Worm (Caenorhabditis elegans) whole organism, L2 larva: ENCODE results near the gene ugt-39.

Experiments
- C34F6.9 ChIP-seq: fragments of 150-350 bp; optimal IDR thresholded peaks from 2 replicates; lab custom pipeline; 2014; ENCODE audit warnings: missing biosample characterization, missing genetic modification characterization
- F13H6.1 ChIP-seq: sonication (generic microtip); optimal IDR thresholded peaks from 2 replicates; lab custom pipeline; 2016; ENCODE audit warnings: missing genetic modification characterization, missing compliant biosample characterization
- R02D3.7 ChIP-seq: fragments of 150-350 bp; optimal IDR thresholded peaks from 2 replicates; lab custom pipeline; 2014; ENCODE audit warnings: missing biosample characterization, missing genetic modification characterization
- Y55F3AM.14 ChIP-seq: fragments of 200-800 bp; sonication (Bioruptor generic); optimal IDR thresholded peaks from 2 replicates; lab custom pipeline; 2018; ENCODE audit warnings: mild to moderate bottlenecking, missing genetic modification characterization, missing compliant biosample characterization
- ZK546.5 ChIP-seq: sonication (generic microtip); optimal IDR thresholded peaks from 2 replicates; lab custom pipeline; 2017; ENCODE audit warnings: missing biosample characterization, missing genetic modification characterization
- alr-1 ChIP-seq: fragments of 150-350 bp; optimal IDR thresholded peaks from 2 replicates; lab custom pipeline; 2014; ENCODE audit warnings: missing biosample characterization, missing genetic modification characterization
- aly-2 ChIP-seq: fragments of 150-350 bp; optimal IDR thresholded peaks from 2 replicates; lab custom pipeline; 2014; ENCODE audit warnings: missing biosample characterization, missing genetic modification characterization
- ama-1 ChIP-seq: fragments of 150-350 bp; optimal IDR thresholded peaks from 2 replicates; lab custom pipeline; 2018; ENCODE audit warnings: inconsistent platforms
- blmp-1 ChIP-seq: sonication (generic microtip); optimal IDR thresholded peaks from 2 replicates; lab custom pipeline; 2017; ENCODE audit warnings: missing genetic modification characterization, mild to moderate bottlenecking, missing compliant biosample characterization, antibody characterized with exemption, moderate library complexity; ENCODE audit not compliant: insufficient read depth
- ceh-16 ChIP-seq: fragments of 150-350 bp; optimal IDR thresholded peaks from 2 replicates; lab custom pipeline; 2014; ENCODE audit warnings: missing biosample characterization, missing genetic modification characterization
- ceh-82 ChIP-seq: fragments of 150-350 bp; optimal IDR thresholded peaks from 2 replicates; lab custom pipeline; 2014; ENCODE audit warnings: missing biosample characterization, missing genetic modification characterization
- crh-2 ChIP-seq: sonication (generic microtip); optimal IDR thresholded peaks from 2 replicates; lab custom pipeline; 2017; ENCODE audit warnings: missing biosample characterization, missing genetic modification characterization
- egl-27 ChIP-seq: sonication (generic microtip); optimal IDR thresholded peaks from 3 replicates; lab custom pipeline; 2017; ENCODE audit warnings: missing biosample characterization, missing genetic modification reagents, missing genetic modification characterization
- elt-1 ChIP-seq: fragments of 150-350 bp; optimal IDR thresholded peaks from 2 replicates; lab custom pipeline; 2014; ENCODE audit warnings: missing biosample characterization, missing genetic modification characterization
- fos-1 ChIP-seq: fragments of 150-350 bp; optimal IDR thresholded peaks from 2 replicates; lab custom pipeline; 2014; ENCODE audit warnings: missing biosample characterization, missing genetic modification characterization
- gmeb-1 ChIP-seq: fragments of 150-350 bp; optimal IDR thresholded peaks from 2 replicates; lab custom pipeline; 2014; ENCODE audit warnings: missing biosample characterization, missing genetic modification characterization
- lin-11 ChIP-seq: fragments of 150-350 bp; sonication (generic microtip); optimal IDR thresholded peaks from 2 replicates; lab custom pipeline; 2014; ENCODE audit warnings: missing biosample characterization, missing genetic modification characterization, inconsistent platforms, mixed read lengths
- lin-13 ChIP-seq: fragments of 150-350 bp; optimal IDR thresholded peaks from 2 replicates; lab custom pipeline; 2014; ENCODE audit warnings: missing biosample characterization, missing genetic modification reagents, missing genetic modification characterization
- lin-39 ChIP-seq: fragments of 150-350 bp; optimal IDR thresholded peaks from 2 replicates; lab custom pipeline; 2014; ENCODE audit warnings: missing biosample characterization, missing genetic modification reagents, missing genetic modification characterization
- lsy-2 ChIP-seq, 2 experiments: fragments of 150-350 bp in 1 of 2; sonication (generic microtip) in 1 of 2; optimal IDR thresholded peaks; 2 replicates each; lab custom pipeline; 2014 to 2017; ENCODE audit warnings: missing biosample characterization in 2 of 2, missing genetic modification characterization in 2 of 2
- mab-5 ChIP-seq: fragments of 150-350 bp; optimal IDR thresholded peaks from 2 replicates; lab custom pipeline; 2014; ENCODE audit warnings: missing biosample characterization, missing genetic modification characterization
- mdl-1 ChIP-seq, 2 experiments: fragments of 150-350 bp in 1 of 2; sonication (generic microtip) in 1 of 2; optimal IDR thresholded peaks; 2 replicates each; lab custom pipeline; 2017; ENCODE audit warnings: missing biosample characterization in 2 of 2, missing genetic modification characterization in 2 of 2
- nhr-10 ChIP-seq: sonication (generic microtip); optimal IDR thresholded peaks from 2 replicates; lab custom pipeline; 2017; ENCODE audit warnings: missing biosample characterization, missing genetic modification characterization
- nhr-11 ChIP-seq: fragments of 150-350 bp; optimal IDR thresholded peaks from 2 replicates; lab custom pipeline; 2014; ENCODE audit warnings: missing biosample characterization, missing genetic modification characterization
- nhr-12 ChIP-seq: fragments of 150-350 bp; optimal IDR thresholded peaks from 2 replicates; lab custom pipeline; 2014; ENCODE audit warnings: missing biosample characterization, missing genetic modification characterization
- nhr-129 ChIP-seq: fragments of 150-350 bp; optimal IDR thresholded peaks from 2 replicates; lab custom pipeline; 2014; ENCODE audit warnings: missing biosample characterization, missing genetic modification characterization
- nhr-21 ChIP-seq: fragments of 150-350 bp; optimal IDR thresholded peaks from 2 replicates; lab custom pipeline; 2014; ENCODE audit warnings: missing biosample characterization, missing genetic modification characterization
- nhr-23 ChIP-seq: fragments of 150-350 bp; optimal IDR thresholded peaks from 2 replicates; lab custom pipeline; 2014; ENCODE audit warnings: missing biosample characterization, missing genetic modification reagents, missing genetic modification characterization
- nhr-25 ChIP-seq: fragments of 150-350 bp; sonication (generic microtip); optimal IDR thresholded peaks from 3 replicates; lab custom pipeline; 2014; ENCODE audit warnings: missing biosample characterization, missing genetic modification characterization
- nhr-6 ChIP-seq: fragments of 150-350 bp; optimal IDR thresholded peaks from 2 replicates; lab custom pipeline; 2014; ENCODE audit warnings: missing biosample characterization, missing genetic modification characterization
- nhr-77 ChIP-seq: fragments of 150-350 bp; optimal IDR thresholded peaks from 2 replicates; lab custom pipeline; 2014; ENCODE audit warnings: missing biosample characterization, missing genetic modification characterization
- peb-1 ChIP-seq: fragments of 150-350 bp; optimal IDR thresholded peaks from 2 replicates; lab custom pipeline; 2014; ENCODE audit warnings: missing biosample characterization, missing genetic modification characterization
- sem-4 ChIP-seq: fragments of 150-350 bp; optimal IDR thresholded peaks from 2 replicates; lab custom pipeline; 2014; ENCODE audit warnings: missing biosample characterization, missing genetic modification reagents, missing genetic modification characterization
- skn-1 ChIP-seq: sonication (generic microtip); optimal IDR thresholded peaks from 2 replicates; lab custom pipeline; 2017; ENCODE audit warnings: missing biosample characterization, missing genetic modification characterization
- sma-3 ChIP-seq: sonication (generic microtip); optimal IDR thresholded peaks from 2 replicates; lab custom pipeline; 2016; ENCODE audit warnings: missing genetic modification reagents, missing genetic modification characterization, missing compliant biosample characterization
- sma-9 ChIP-seq, 2 experiments: fragments of 150-350 bp in 1 of 2; sonication (generic microtip) in 1 of 2; optimal IDR thresholded peaks; 2 replicates each; lab custom pipeline; 2014 to 2016; ENCODE audit warnings: missing genetic modification characterization in 2 of 2, mild to moderate bottlenecking in 1 of 2, missing biosample characterization in 1 of 2, missing compliant biosample characterization in 1 of 2, missing genetic modification reagents in 1 of 2, moderate library complexity in 1 of 2
- unc-39 ChIP-seq: fragments of 150-350 bp; optimal IDR thresholded peaks from 2 replicates; lab custom pipeline; 2014; ENCODE audit warnings: missing biosample characterization, missing genetic modification characterization
- unc-55 ChIP-seq: fragments of 150-350 bp; sonication (generic microtip); optimal IDR thresholded peaks from 3 replicates; lab custom pipeline; 2014; ENCODE audit warnings: missing biosample characterization, missing genetic modification reagents, missing genetic modification characterization
- unc-62 ChIP-seq: fragments of 150-350 bp; optimal IDR thresholded peaks from 2 replicates; lab custom pipeline; 2014; ENCODE audit warnings: missing biosample characterization, missing genetic modification reagents, missing genetic modification characterization
- zag-1 ChIP-seq: fragments of 150-350 bp; optimal IDR thresholded peaks from 2 replicates; lab custom pipeline; 2014; ENCODE audit warnings: missing biosample characterization, missing genetic modification characterization
- ztf-1 ChIP-seq: fragments of 200-800 bp; sonication (Bioruptor generic); conservative IDR thresholded peaks from 2 replicates; pipeline ENCODE4 v1.3.6; 2022; ENCODE audit warnings: missing genetic modification characterization, missing compliant biosample characterization
- ztf-11 ChIP-seq: sonication (generic microtip); optimal IDR thresholded peaks from 2 replicates; lab custom pipeline; 2017; ENCODE audit warnings: missing biosample characterization, missing genetic modification characterization
- ztf-4 ChIP-seq: fragments of 150-350 bp; optimal IDR thresholded peaks from 2 replicates; lab custom pipeline; 2014; ENCODE audit warnings: missing biosample characterization, missing genetic modification characterization

Gene ugt-39

ce11 chrV:7193562-7193961 is 36.6 kb downstream of the ugt-39 start, which contains the start of gene F09G2.8:
Gene F09G2.8 (minus strand): TSS chrV:7193662.
- no peak for TF ChIP-seq C34F6.9
- TF ChIP-seq lsy-2 (tag; optimal IDR thresholded peaks at IDR 0.05; lab: Kevin White, UChicago): no peak
- no peak for TF ChIP-seq zag-1 (tag; lab: Kevin White, UChicago)
- no peak for TF ChIP-seq nhr-6 (tag; lab: Kevin White, UChicago)
- no peak for TF ChIP-seq crh-2 (tag; lab: Kevin White, UChicago)
- TF ChIP-seq nhr-25 (tag; lab: Kevin White, UChicago): no peak
- TF ChIP-seq nhr-77 (tag; lab: Kevin White, UChicago): no peak
- TF ChIP-seq R02D3.7 (tag; lab: Kevin White, UChicago): no peak
- TF ChIP-seq nhr-11 (tag; lab: Kevin White, UChicago): no peak

ce11 chrV:7194818-7195217 is 37.9 kb downstream of the ugt-39 start:
- no peak for TF ChIP-seq C34F6.9
- TF ChIP-seq sma-3: no peak
- TF ChIP-seq skn-1: no peak
- no peak for TF ChIP-seq lsy-2 (tag; optimal IDR thresholded peaks at IDR 0.05; lab: Kevin White, UChicago)
- no peak for TF ChIP-seq lin-11 (tag; lab: Kevin White, UChicago)
- no peak for TF ChIP-seq nhr-10 (tag; lab: Kevin White, UChicago)
- TF ChIP-seq lin-13 (GFP tag; lab: Kevin White, UChicago): no peak
- TF ChIP-seq, all 48 proteins: peak for 0

DNA sequence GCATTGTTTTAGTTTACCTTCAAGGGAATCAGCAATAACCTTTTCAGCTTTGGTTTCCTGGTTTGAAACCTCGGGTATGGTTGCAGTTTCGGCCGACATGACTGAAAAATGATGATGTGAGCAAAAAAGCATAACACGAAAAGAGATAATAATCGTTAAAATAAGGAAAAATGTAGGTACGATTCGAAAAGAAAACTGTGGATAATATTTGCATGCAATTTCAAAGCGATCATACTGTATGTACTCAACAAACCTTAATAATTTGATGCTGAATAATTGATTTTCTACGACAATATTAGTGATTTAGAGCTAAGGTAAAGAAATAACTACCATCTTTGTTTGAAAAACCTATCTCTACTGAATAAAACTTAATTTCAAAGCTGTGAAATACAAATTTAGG is 39.1 kb downstream of the ugt-39 start, which contains the start of gene attf-2:
TSS of gene attf-2 (minus strand) at position 101 of the 400 bp plus-strand sequence.
- TF ChIP-seq sem-4 (tag; lab: Kevin White, UChicago): no peak
- no peak for TF ChIP-seq lin-39 (tag; lab: Kevin White, UChicago)
- TF ChIP-seq zag-1 (tag; lab: Kevin White, UChicago): no peak
- no peak for TF ChIP-seq F13H6.1 (tag; lab: Kevin White, UChicago)
- no peak for TF ChIP-seq ceh-16 (tag; lab: Kevin White, UChicago)
- no peak for TF ChIP-seq Y55F3AM.14 (GFP tag; lab: Kevin White, UChicago)
- no peak for TF ChIP-seq R02D3.7 (tag; lab: Kevin White, UChicago)
- no peak for TF ChIP-seq nhr-12 (tag; lab: Kevin White, UChicago)
- TF ChIP-seq nhr-21 (tag; lab: Kevin White, UChicago): no peak
- no peak for TF ChIP-seq ztf-4 (tag; lab: Kevin White, UChicago)
- no peak for TF ChIP-seq crh-2 (tag; lab: Kevin White, UChicago)
- TF ChIP-seq gmeb-1 (tag; lab: Kevin White, UChicago): no peak
- no peak for TF ChIP-seq fos-1 (tag; lab: Kevin White, UChicago)
- no peak for TF ChIP-seq ZK546.5 (tag; lab: Kevin White, UChicago)
- TF ChIP-seq lsy-2 (tag; optimal IDR thresholded peaks at IDR 0.05; lab: Kevin White, UChicago): no peak
- no peak for TF ChIP-seq C34F6.9

DNA sequence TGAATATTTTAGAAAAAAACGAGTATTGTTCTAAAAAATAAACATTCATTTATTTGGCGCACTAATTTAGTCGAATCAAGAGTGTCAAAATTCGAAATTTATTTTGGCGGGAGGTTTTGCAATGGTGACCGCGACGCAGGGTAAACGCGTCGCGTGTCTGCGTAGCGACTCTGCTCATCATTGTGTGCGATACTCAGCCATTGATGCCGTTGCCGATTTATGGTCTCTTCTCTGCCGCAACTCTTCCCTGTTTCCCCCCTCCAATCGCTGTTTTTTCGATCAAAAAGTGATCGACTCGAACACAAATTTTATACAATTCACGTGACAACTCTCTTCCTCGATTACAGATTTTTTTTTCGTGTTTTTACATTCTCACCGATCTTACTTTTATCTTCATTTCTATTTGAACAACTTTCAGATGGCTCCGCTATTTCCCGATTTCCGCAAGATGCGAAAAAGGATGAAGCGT is 39.6 kb downstream of the ugt-39 start, which contains the start of gene F09G2.2:
TSS of gene F09G2.2 (plus strand) at position 419 of the 469 bp plus-strand sequence.
- TF ChIP-seq nhr-77 (tag; lab: Kevin White, UChicago) (peak; percentile 45), ztf-4 (tag; lab: Kevin White, UChicago) (peak; percentile 71), lin-39 (tag; lab: Kevin White, UChicago) (no peak), ZK546.5 (tag; lab: Kevin White, UChicago) (peak; percentile 31), sma-3 (peak; percentile 93), ama-1 (lab: Kevin White, UChicago) (peak; percentile 64), R02D3.7 (tag; lab: Kevin White, UChicago) (no peak), fos-1 (tag; lab: Kevin White, UChicago) (peak; percentile 90), sma-9 (GFP tag; optimal IDR thresholded peaks at IDR 0.05; lab: Kevin White, UChicago) (peak; percentile 93), sma-9 (tag; optimal IDR thresholded peaks at IDR 0.05; lab: Kevin White, UChicago) (no peak), ceh-16 (tag; lab: Kevin White, UChicago) (peak; percentile 91), sem-4 (tag; lab: Kevin White, UChicago) (peak; percentile 84), peb-1 (no peak), elt-1 (tag; lab: Kevin White, UChicago) (no peak), blmp-1 (tag; lab: Kevin White, UChicago) (peak; percentile 76), unc-39 (tag; lab: Kevin White, UChicago) (no peak), gmeb-1 (tag; lab: Kevin White, UChicago) (peak; percentile 90), nhr-25 (tag; lab: Kevin White, UChicago) (peak; percentile 90), nhr-10 (tag; lab: Kevin White, UChicago) (no peak), ztf-11 (tag; lab: Kevin White, UChicago) (no peak), nhr-23 (no peak), alr-1 (tag; lab: Kevin White, UChicago) (no peak), lin-11 (tag; lab: Kevin White, UChicago) (peak; percentile 90), aly-2 (tag; lab: Kevin White, UChicago) (no peak), mdl-1 (tag; optimal IDR thresholded peaks at IDR 0.05; lab: Kevin White, UChicago) (peak in 1 of 2 experiments; percentile 48), lsy-2 (tag; optimal IDR thresholded peaks at IDR 0.05; lab: Kevin White, UChicago) (peak; percentile 73 to 92), skn-1 (no peak), C34F6.9 (peak; percentile 97), ztf-1 (no peak), unc-55 (peak; percentile 96), nhr-11 (tag; lab: Kevin White, UChicago) (no peak), ceh-82 (tag; lab: Kevin White, UChicago) (peak; percentile 47), crh-2 (tag; lab: Kevin White, UChicago) (peak; percentile 95), nhr-129 (tag; lab: Kevin White, UChicago) (peak; percentile 90), egl-27 (peak; percentile 78), mab-5 (peak; percentile 76), nhr-6 (tag; lab: Kevin White, UChicago) (peak; percentile 80), unc-62 (GFP tag; lab: Kevin White, UChicago) (no peak)
